Worm (Caenorhabditis elegans) whole organism, mixed stage, embryonic: ENCODE measurements around the gene daf-5.

Experiments used
- ceh-83 ChIP-seq: fragments of 200-800 bp; sonication (Bioruptor generic); optimal IDR thresholded peaks from 2 replicates; lab custom pipeline; 2018; ENCODE audit warnings: mild to moderate bottlenecking, missing genetic modification characterization, missing compliant biosample characterization
- snpc-4 ChIP-seq: fragments of 150-350 bp; optimal IDR thresholded peaks from 2 replicates; lab custom pipeline; 2014; ENCODE audit warnings: missing biosample characterization, missing genetic modification characterization
- sptf-1 ChIP-seq: sonication (generic microtip); optimal IDR thresholded peaks from 2 replicates; lab custom pipeline; 2017; ENCODE audit warnings: mild to moderate bottlenecking, missing genetic modification characterization, moderate library complexity, missing compliant biosample characterization
- unc-62 ChIP-seq: fragments of 150-350 bp; optimal IDR thresholded peaks from 2 replicates; lab custom pipeline; 2014; ENCODE audit warnings: missing biosample characterization, missing genetic modification reagents, missing genetic modification characterization
- ztf-11 ChIP-seq: fragments of 150-350 bp; optimal IDR thresholded peaks from 2 replicates; lab custom pipeline; 2014; ENCODE audit warnings: missing biosample characterization, missing genetic modification characterization

DNA sequence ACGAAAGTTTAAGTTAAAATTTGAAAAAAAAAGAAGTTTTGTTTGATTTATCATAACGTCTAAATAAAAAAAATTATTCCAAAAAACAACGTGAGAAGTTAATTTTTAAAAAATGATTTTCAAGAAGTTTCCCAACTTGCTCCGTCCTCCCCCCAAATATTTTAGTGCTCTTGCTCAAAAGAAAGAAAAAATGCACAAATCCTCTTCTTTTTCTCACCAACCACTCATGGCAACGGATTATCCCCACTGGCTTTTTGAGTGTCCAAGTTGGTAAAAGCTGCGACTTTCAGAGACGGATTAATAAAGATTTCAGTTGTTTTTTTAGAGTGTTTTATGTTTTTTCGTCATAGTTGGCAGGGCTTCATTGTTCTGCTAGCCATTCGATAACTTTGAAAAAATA is 45.4 kb upstream of the daf-5 start, which contains the start of gene Y39G8C.2:
- TF ChIP-seq ceh-83 (GFP tag; lab: Kevin White, UChicago): no peak
- TF ChIP-seq snpc-4 (tag; lab: Kevin White, UChicago): no peak
- no peak for TF ChIP-seq sptf-1 (tag; lab: Kevin White, UChicago)
- TF ChIP-seq ztf-11 (tag; lab: Kevin White, UChicago): no peak
- no peak for TF ChIP-seq unc-62 (GFP tag; lab: Kevin White, UChicago)
